Fruit fly (Drosophila melanogaster) whole organism, embryonic: Measurements from ENCODE around the gene CG17777.
A peak's percentile ranks its signal among the peaks of the same experiment; 100 is the strongest.

Experiments used
- Bdp1 ChIP-seq: fragments of 200-800 bp; sonication (Bioruptor generic); optimal IDR thresholded peaks from 3 replicates; lab custom pipeline; 2016; ENCODE audit warnings: missing biosample characterization, missing genetic modification characterization
- Blimp-1 ChIP-seq: fragments of 200-800 bp; sonication (Bioruptor generic); optimal IDR thresholded peaks from 3 replicates; lab custom pipeline; 2018; ENCODE audit warnings: missing biosample characterization, missing genetic modification characterization, mild to moderate bottlenecking, moderate library complexity, missing genetic modification reagents
- CG10979 ChIP-seq: fragments of 200-800 bp; sonication (Bioruptor generic); optimal IDR thresholded peaks from 2 replicates; lab custom pipeline; 2018; ENCODE audit warnings: missing biosample characterization, mild to moderate bottlenecking, missing genetic modification characterization, moderate library complexity
- CG11504 ChIP-seq: fragments of 200-800 bp; sonication (Bioruptor generic); optimal IDR thresholded peaks from 3 replicates; lab custom pipeline; 2019; ENCODE audit warnings: missing biosample characterization, mild to moderate bottlenecking, missing genetic modification characterization, moderate library complexity
- CG12769 ChIP-seq: fragments of 200-800 bp; sonication (Bioruptor generic); optimal IDR thresholded peaks from 2 replicates; lab custom pipeline; 2019; ENCODE audit warnings: missing biosample characterization, mild to moderate bottlenecking, missing genetic modification characterization, moderate library complexity
- CG13287 ChIP-seq: fragments of 200-800 bp; sonication (Bioruptor generic); IDR thresholded peaks from 2 replicates; pipeline ENCODE4 v1.3.6; 2022; ENCODE audit warnings: missing biosample characterization, missing genetic modification characterization; ENCODE audit not compliant: partially characterized antibody
- CG18011 ChIP-seq: fragments of 200-800 bp; sonication (Bioruptor generic); optimal IDR thresholded peaks from 2 replicates; lab custom pipeline; 2017; ENCODE audit warnings: missing biosample characterization, missing genetic modification characterization, mild to moderate bottlenecking, moderate library complexity, missing genotype
- CG32772 ChIP-seq: fragments of 200-800 bp; sonication (Bioruptor generic); IDR thresholded peaks from 2 replicates; pipeline ENCODE4 v1.3.6; 2022; ENCODE audit warnings: missing biosample characterization, missing genetic modification characterization
- CG3281 ChIP-seq: fragments of 200-800 bp; sonication (Bioruptor generic); optimal IDR thresholded peaks from 3 replicates; lab custom pipeline; 2017; ENCODE audit warnings: missing biosample characterization, mild to moderate bottlenecking, missing genetic modification characterization
- CG33557 ChIP-seq: fragments of 200-800 bp; sonication (Bioruptor generic); optimal IDR thresholded peaks from 2 replicates; lab custom pipeline; 2019; ENCODE audit warnings: missing biosample characterization, mild to moderate bottlenecking, missing genetic modification characterization, moderate library complexity
- CG34224 ChIP-seq: fragments of 200-800 bp; sonication (Bioruptor generic); IDR thresholded peaks from 3 replicates; pipeline ENCODE4 v1.3.6; 2022; ENCODE audit warnings: missing biosample characterization, missing genetic modification characterization; ENCODE audit not compliant: partially characterized antibody
- CG6254 ChIP-seq: fragments of 200-800 bp; sonication (Bioruptor generic); optimal IDR thresholded peaks from 3 replicates; lab custom pipeline; 2017; ENCODE audit warnings: mild to moderate bottlenecking, missing biosample characterization, missing genetic modification reagents, missing genetic modification characterization
- CG6272 ChIP-seq: fragments of 200-800 bp; sonication (Bioruptor generic); IDR thresholded peaks from 2 replicates; pipeline ENCODE4 v1.3.6; 2022; ENCODE audit warnings: missing biosample characterization, missing genetic modification characterization
- CG7372 ChIP-seq: fragments of 200-800 bp; sonication (Bioruptor generic); IDR thresholded peaks from 2 replicates; pipeline ENCODE4 v1.3.6; 2022; ENCODE audit warnings: missing biosample characterization, missing genetic modification characterization
- CG7786 ChIP-seq: fragments of 200-800 bp; sonication (Bioruptor generic); optimal IDR thresholded peaks from 2 replicates; lab custom pipeline; 2016; ENCODE audit warnings: missing biosample characterization, missing genetic modification characterization
- CG9437 ChIP-seq: fragments of 200-800 bp; sonication (Bioruptor generic); optimal IDR thresholded peaks from 2 replicates; lab custom pipeline; 2018; ENCODE audit warnings: missing biosample characterization, mild to moderate bottlenecking, missing genetic modification characterization
- Deaf1 ChIP-seq: fragments of 200-800 bp; optimal IDR thresholded peaks from 3 replicates; lab custom pipeline; 2019; ENCODE audit warnings: missing biosample characterization, mild to moderate bottlenecking, missing genetic modification characterization, moderate library complexity
- Dll ChIP-seq: fragments of 200-800 bp; sonication (Bioruptor generic); IDR thresholded peaks from 4 replicates; pipeline ENCODE4 v1.3.6; 2022; ENCODE audit warnings: missing biosample characterization, missing genetic modification characterization; ENCODE audit not compliant: partially characterized antibody
- Drgx ChIP-seq: fragments of 200-800 bp; sonication (Bioruptor generic); IDR thresholded peaks from 2 replicates; pipeline ENCODE4 v1.3.6; 2022; ENCODE audit warnings: missing biosample characterization, missing genetic modification characterization
- Gug ChIP-seq: fragments of 200-800 bp; sonication (Bioruptor generic); IDR thresholded peaks from 4 replicates; pipeline ENCODE4 v1.3.6; 2022; ENCODE audit warnings: missing biosample characterization, missing genetic modification characterization
- HmgZ ChIP-seq: fragments of 200-800 bp; sonication (Bioruptor generic); optimal IDR thresholded peaks from 2 replicates; lab custom pipeline; 2018; ENCODE audit warnings: missing biosample characterization, mild to moderate bottlenecking, missing genetic modification characterization
- Hr78 ChIP-seq, 2 experiments: fragments of 200-800 bp in 1 of 2; fragments of >200 bp in 1 of 2; sonication (Bioruptor generic) in 1 of 2; optimal IDR thresholded peaks; 2 replicates each; lab custom pipeline; 2017 to 2019; ENCODE audit warnings: missing biosample characterization in 2 of 2, missing genetic modification characterization in 2 of 2, mild to moderate bottlenecking in 1 of 2, moderate library complexity in 1 of 2
- Max ChIP-seq: fragments of 200-800 bp; sonication (Bioruptor generic); optimal IDR thresholded peaks from 2 replicates; lab custom pipeline; 2016; ENCODE audit warnings: missing biosample characterization, mild to moderate bottlenecking, missing genetic modification characterization
- Med ChIP-seq: fragments of 200-800 bp; sonication (Bioruptor generic); peaks from one replicate; lab custom pipeline; 2016; ENCODE audit warnings: missing biosample characterization, missing genetic modification characterization, mild to moderate bottlenecking, inconsistent platforms, moderate library complexity
- NC2α ChIP-seq: fragments of 200-800 bp; sonication (Bioruptor generic); optimal IDR thresholded peaks from 2 replicates; lab custom pipeline; 2016; ENCODE audit warnings: missing biosample characterization, missing genetic modification characterization
- NC2β ChIP-seq: fragments of 200-800 bp; sonication (Bioruptor generic); optimal IDR thresholded peaks from 2 replicates; lab custom pipeline; 2016; ENCODE audit warnings: missing biosample characterization, missing genetic modification characterization
- Pdp1 ChIP-seq, 2 experiments: fragments of 200-800 bp; sonication (Bioruptor generic); optimal IDR thresholded peaks; 3 replicates each; lab custom pipeline; 2016; ENCODE audit warnings: missing biosample characterization in 2 of 2, missing genetic modification characterization in 2 of 2, mild to moderate bottlenecking in 1 of 2, moderate library complexity in 1 of 2
- Six4 ChIP-seq: fragments of 200-800 bp; sonication (Bioruptor generic); optimal IDR thresholded peaks from 2 replicates; lab custom pipeline; 2016; ENCODE audit warnings: missing biosample characterization, missing genetic modification characterization
- Sox100B ChIP-seq: fragments of 200-800 bp; sonication (Bioruptor generic); optimal IDR thresholded peaks from 3 replicates; lab custom pipeline; 2018; ENCODE audit warnings: missing biosample characterization, mild to moderate bottlenecking, missing genetic modification characterization
- Spps ChIP-seq: fragments of 200-800 bp; sonication (Bioruptor generic); optimal IDR thresholded peaks from 2 replicates; lab custom pipeline; 2018; ENCODE audit warnings: missing biosample characterization, mild to moderate bottlenecking, missing genetic modification characterization
- Tbp ChIP-seq: fragments of >200 bp; optimal IDR thresholded peaks from 2 replicates; lab custom pipeline; 2018; ENCODE audit warnings: missing biosample characterization, missing genetic modification characterization
- ab ChIP-seq: fragments of 200-800 bp; sonication (Bioruptor generic); optimal IDR thresholded peaks from 2 replicates; lab custom pipeline; 2016; ENCODE audit warnings: missing biosample characterization, missing genetic modification characterization
- crol ChIP-seq: fragments of 200-800 bp; sonication (Bioruptor generic); IDR thresholded peaks from 2 replicates; pipeline ENCODE4 v1.3.6; 2022; ENCODE audit warnings: missing biosample characterization, missing genetic modification characterization
- da ChIP-seq: fragments of 200-800 bp; sonication (Bioruptor generic); optimal IDR thresholded peaks from 2 replicates; lab custom pipeline; 2016; ENCODE audit warnings: missing biosample characterization, missing genetic modification characterization
- dmrt11E ChIP-seq: fragments of 200-800 bp; sonication (Bioruptor generic); optimal IDR thresholded peaks from 3 replicates; lab custom pipeline; 2018; ENCODE audit warnings: missing biosample characterization, mild to moderate bottlenecking, missing genetic modification characterization, moderate library complexity
- fu2 ChIP-seq: fragments of 200-800 bp; sonication (Bioruptor generic); optimal IDR thresholded peaks from 2 replicates; lab custom pipeline; 2016; ENCODE audit warnings: missing biosample characterization, missing genetic modification characterization
- gro ChIP-seq: fragments of 200-800 bp; sonication (Bioruptor generic); optimal IDR thresholded peaks from 2 replicates; lab custom pipeline; 2016; ENCODE audit warnings: missing biosample characterization, missing genetic modification characterization
- hbn ChIP-seq: fragments of 200-800 bp; sonication (Bioruptor generic); IDR thresholded peaks from 2 replicates; pipeline ENCODE4 v1.3.6; 2022; ENCODE audit warnings: missing biosample characterization, missing genetic modification characterization; ENCODE audit not compliant: partially characterized antibody
- her ChIP-seq: fragments of 200-800 bp; sonication (Bioruptor generic); optimal IDR thresholded peaks from 2 replicates; lab custom pipeline; 2016; ENCODE audit warnings: missing biosample characterization, missing genetic modification characterization
- hkb ChIP-seq, 2 experiments: fragments of 200-800 bp in 1 of 2; fragments of >200 bp in 1 of 2; sonication (Bioruptor generic) in 1 of 2; IDR thresholded peaks in 1 of 2; optimal IDR thresholded peaks in 1 of 2; 2 replicates each; pipeline versions ENCODE4 v1.3.6 to Lab custom; 2017 to 2022; ENCODE audit warnings: missing biosample characterization in 1 of 2, missing genetic modification characterization in 1 of 2
- kay ChIP-seq: fragments of 200-800 bp; sonication (Bioruptor generic); optimal IDR thresholded peaks from 2 replicates; lab custom pipeline; 2016; ENCODE audit warnings: missing biosample characterization, missing genetic modification characterization
- pros ChIP-seq: fragments of 200-800 bp; sonication (Bioruptor generic); optimal IDR thresholded peaks from 3 replicates; lab custom pipeline; 2019; ENCODE audit warnings: missing biosample characterization, mild to moderate bottlenecking, missing genetic modification characterization, moderate library complexity
- sens ChIP-seq: fragments of 200-800 bp; sonication (Bioruptor generic); peaks from one replicate; lab custom pipeline; 2016; ENCODE audit warnings: missing biosample characterization, missing genetic modification characterization
- slbo ChIP-seq: fragments of 200-800 bp; sonication (Bioruptor generic); IDR thresholded peaks from 2 replicates; pipeline ENCODE4 v1.3.6; 2022; ENCODE audit warnings: missing biosample characterization, missing genetic modification characterization
- slp2 ChIP-seq: fragments of 200-800 bp; sonication (Bioruptor generic); optimal IDR thresholded peaks from 2 replicates; lab custom pipeline; 2016; ENCODE audit warnings: missing biosample characterization, missing genetic modification characterization
- twi ChIP-seq: fragments of 200-800 bp; optimal IDR thresholded peaks from 2 replicates; lab custom pipeline; 2019; ENCODE audit warnings: missing biosample characterization, mild to moderate bottlenecking, missing genetic modification characterization, moderate library complexity

The CG17777 gene

dm6 chrX:2212327-2212820, 25.7 kb downstream of the CG17777 start:
- TF ChIP-seq Spps (tag; lab: Kevin White, UChicago) (no peak), CG34224 (GFP tag; lab: Robert Waterston, UW) (no peak), CG33557 (GFP tag; lab: Kevin White, UChicago) (no peak), gro (GFP tag; lab: Kevin White, UChicago) (no peak), dmrt11E (tag; lab: Kevin White, UChicago) (no peak), CG6254 (GFP tag; lab: Kevin White, UChicago) (no peak), CG6272 (GFP tag; lab: Robert Waterston, UW) (no peak), Med (GFP tag; lab: Kevin White, UChicago) (peak; percentile 25), CG11504 (tag; lab: Kevin White, UChicago) (peak; percentile 6), kay (GFP tag; lab: Kevin White, UChicago) (no peak), da (GFP tag; lab: Kevin White, UChicago) (no peak), Blimp-1 (peak; percentile 14), ab (GFP tag; lab: Kevin White, UChicago) (no peak), Hr78 (GFP tag; optimal IDR thresholded peaks at IDR 0.05; lab: Kevin White, UChicago) (no peak), slbo (GFP tag; lab: Robert Waterston, UW) (no peak), NC2β (GFP tag; lab: Kevin White, UChicago) (no peak)

- TF ChIP-seq her (GFP tag; lab: Kevin White, UChicago) (no peak), CG7786 (GFP tag; lab: Kevin White, UChicago) (no peak), sens (peak; percentile 19), hbn (GFP tag; lab: Robert Waterston, UW) (no peak), pros (GFP tag; lab: Kevin White, UChicago) (no peak), fu2 (no peak), Dll (no peak), CG7372 (GFP tag; lab: Robert Waterston, UW) (peak; percentile 89), Tbp (no peak), CG10979 (tag; lab: Kevin White, UChicago) (peak; percentile 57), Max (GFP tag; lab: Kevin White, UChicago) (no peak), NC2α (GFP tag; lab: Kevin White, UChicago) (no peak), crol (GFP tag; lab: Robert Waterston, UW) (no peak), Gug (GFP tag; lab: Robert Waterston, UW) (no peak), slp2 (no peak), Pdp1 (GFP tag; optimal IDR thresholded peaks at IDR 0.05; lab: Kevin White, UChicago) (peak in 1 of 2 experiments; percentile 66), CG6254 (GFP tag; lab: Kevin White, UChicago) (no peak), Sox100B (GFP tag; lab: Kevin White, UChicago) (no peak), HmgZ (no peak), CG9437 (peak; percentile 98), CG12769 (tag; lab: Kevin White, UChicago) (peak; percentile 6), CG32772 (GFP tag; lab: Robert Waterston, UW) (no peak), Deaf1 (tag; lab: Kevin White, UChicago) (peak; percentile 51), Bdp1 (no peak), twi (tag; lab: Kevin White, UChicago) (no peak), CG18011 (GFP tag; lab: Kevin White, UChicago) (no peak), CG3281 (GFP tag; lab: Kevin White, UChicago) (no peak), hkb (optimal IDR thresholded peaks at IDR 0.05; lab: Kevin White, UChicago) (no peak), hkb (GFP tag; IDR thresholded peaks at IDR 0.05; lab: Robert Waterston, UW) (0 out of 2 replicates have a peak, but pooled peaks have one; percentile 10), CG13287 (GFP tag; lab: Robert Waterston, UW) (0 out of 2 replicates have a peak, but pooled peaks have one; percentile 13), Drgx (GFP tag; lab: Robert Waterston, UW) (no peak), Med (GFP tag; lab: Kevin White, UChicago) (peak; percentile 27), Six4 (GFP tag; lab: Kevin White, UChicago) (no peak)
Observed at dm6 chrX:2213759-2214406, 27.2 kb downstream of the CG17777 start, which contains the start of gene SmydA-8. TSS of gene SmydA-8 (minus strand) at chrX:2213809.
